Fruit fly (Drosophila melanogaster): Measurements from ENCODE around the gene Rpt3R.

DNA sequence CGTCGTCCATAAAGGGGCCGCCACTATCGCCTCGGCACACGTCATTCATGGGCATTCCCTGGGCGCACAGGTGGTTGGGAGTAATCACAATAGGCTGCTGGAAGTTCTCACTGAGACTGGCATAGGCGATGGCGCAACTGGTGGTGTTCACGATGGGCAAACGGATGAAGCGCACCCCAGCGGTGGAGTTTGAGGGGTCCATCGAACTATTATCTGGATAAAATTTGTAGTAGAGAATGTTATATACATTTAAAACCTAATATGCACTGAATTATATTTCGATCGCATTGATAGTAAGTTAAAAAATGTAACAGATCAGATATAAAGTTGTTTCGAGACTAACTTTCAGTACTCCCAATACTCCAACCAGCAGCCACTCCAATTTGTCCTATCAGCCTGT, 13.1 kb downstream of the Rpt3R start, which contains the start of gene CG31415:
- TF ChIP-seq CG13287 (GFP tag; IDR thresholded peaks at IDR 0.05; ENCODE audit: partially characterized antibody) (no peak), Camta (GFP tag; optimal IDR thresholded peaks at IDR 0.05) (no peak), CG32772 (GFP tag; IDR thresholded peaks at IDR 0.05) (no peak), CG4730 (GFP tag; IDR thresholded peaks at IDR 0.05) (no peak), ftz-f1 (GFP tag; optimal IDR thresholded peaks at IDR 0.05) (no peak), CG12155 (GFP tag; optimal IDR thresholded peaks at IDR 0.05) (no peak), CG8478 (optimal IDR thresholded peaks at IDR 0.05) (no peak), CG12769 (tag; optimal IDR thresholded peaks at IDR 0.05) (no peak), CG7357 (GFP tag; IDR thresholded peaks at IDR 0.05) (no peak), cwo (GFP tag; optimal IDR thresholded peaks at IDR 0.05) (no peak)
